Worm (Caenorhabditis elegans) whole organism, young adult: ENCODE results near the gene alh-7.

ENCODE experiments used
- B0019.2 ChIP-seq: fragments of 200-800 bp; sonication (Bioruptor generic); conservative IDR thresholded peaks from 2 replicates; pipeline ENCODE4 v1.3.6; 2022; ENCODE audit warnings: missing genetic modification reagents, missing genetic modification characterization, missing compliant biosample characterization
- B0336.3 ChIP-seq: fragments of 200-800 bp; sonication (Bioruptor generic); IDR thresholded peaks from 2 replicates; pipeline ENCODE4 v1.3.6; 2022; ENCODE audit warnings: missing genetic modification characterization, missing compliant biosample characterization
- F22D6.2 ChIP-seq: sonication (generic microtip); optimal IDR thresholded peaks from 2 replicates; lab custom pipeline; 2016; ENCODE audit warnings: mild to moderate bottlenecking, missing genetic modification characterization, missing compliant biosample characterization
- F33H1.4 ChIP-seq: fragments of 200-800 bp; sonication (Bioruptor generic); IDR thresholded peaks from 2 replicates; pipeline ENCODE4 v1.3.6; 2022; ENCODE audit warnings: missing genetic modification reagents, missing genetic modification characterization, missing compliant biosample characterization
- F37B4.10 ChIP-seq: fragments of 200-800 bp; sonication (Bioruptor generic); IDR thresholded peaks from 2 replicates; pipeline ENCODE4 v1.3.6; 2022; ENCODE audit warnings: missing genetic modification characterization, missing compliant biosample characterization
- F39B2.1 ChIP-seq: fragments of 200-800 bp; sonication (Bioruptor generic); IDR thresholded peaks from 2 replicates; pipeline ENCODE4 v1.3.6; 2022; ENCODE audit warnings: missing genetic modification reagents, missing genetic modification characterization, missing compliant biosample characterization
- F49E8.2 ChIP-seq: sonication (generic microtip); optimal IDR thresholded peaks from 3 replicates; lab custom pipeline; 2017; ENCODE audit warnings: missing genetic modification characterization, mild to moderate bottlenecking, missing compliant biosample characterization, antibody characterized with exemption, moderate library complexity; ENCODE audit not compliant: insufficient read depth
- F52B5.7 ChIP-seq: sonication (generic microtip); optimal IDR thresholded peaks from 2 replicates; lab custom pipeline; 2016; ENCODE audit warnings: mild to moderate bottlenecking, missing genetic modification characterization, missing compliant biosample characterization
- F57C9.4 ChIP-seq: sonication (generic microtip); optimal IDR thresholded peaks from 2 replicates; lab custom pipeline; 2017; ENCODE audit warnings: mild to moderate bottlenecking, missing genetic modification characterization, missing compliant biosample characterization
- T26A5.8 ChIP-seq: sonication (generic microtip); optimal IDR thresholded peaks from 2 replicates; lab custom pipeline; 2016; ENCODE audit warnings: missing genetic modification characterization, missing compliant biosample characterization
- Y53G8AR.9 ChIP-seq: fragments of 200-800 bp; sonication (Bioruptor generic); conservative IDR thresholded peaks from 2 replicates; pipeline ENCODE4 v1.3.6; 2022; ENCODE audit warnings: missing genetic modification reagents, missing genetic modification characterization, missing compliant biosample characterization
- Y79H2A.3 ChIP-seq: fragments of 200-800 bp; sonication (Bioruptor generic); conservative IDR thresholded peaks from 2 replicates; pipeline ENCODE4 v1.3.6; 2022; ENCODE audit warnings: missing genetic modification reagents, missing genetic modification characterization, missing compliant biosample characterization
- Y95B8A.8 ChIP-seq: fragments of 200-800 bp; sonication (Bioruptor generic); IDR thresholded peaks from 2 replicates; pipeline ENCODE4 v1.3.6; 2022; ENCODE audit warnings: missing genetic modification reagents, missing genetic modification characterization, missing compliant biosample characterization
- ama-1 ChIP-seq, 3 experiments: fragments of 150-350 bp in 1 of 3; sonication (generic microtip) in 2 of 3; optimal IDR thresholded peaks; 2 replicates each; lab custom pipeline; 2014 to 2018; ENCODE audit warnings: missing biosample characterization in 2 of 3, missing genetic modification characterization in 2 of 3, missing genetic modification reagents in 2 of 3
- attf-6 ChIP-seq: fragments of 200-800 bp; sonication (Bioruptor generic); IDR thresholded peaks from 2 replicates; pipeline ENCODE4 v1.3.6; 2022; ENCODE audit warnings: missing genetic modification reagents, missing genetic modification characterization, missing compliant biosample characterization
- bed-1 ChIP-seq: fragments of 200-800 bp; sonication (Bioruptor generic); IDR thresholded peaks from 2 replicates; pipeline ENCODE4 v1.3.6; 2022; ENCODE audit warnings: missing genetic modification reagents, missing genetic modification characterization, missing compliant biosample characterization
- ccch-3 ChIP-seq: fragments of 200-800 bp; sonication (Bioruptor generic); optimal IDR thresholded peaks from 2 replicates; lab custom pipeline; 2018; ENCODE audit warnings: mild to moderate bottlenecking, missing genetic modification characterization, missing compliant biosample characterization
- ceh-27 ChIP-seq: fragments of 200-800 bp; sonication (Bioruptor generic); optimal IDR thresholded peaks from 2 replicates; lab custom pipeline; 2018; ENCODE audit warnings: mild to moderate bottlenecking, missing genetic modification characterization, moderate library complexity, missing compliant biosample characterization
- ceh-40 ChIP-seq: fragments of 200-800 bp; sonication (Bioruptor generic); IDR thresholded peaks from 2 replicates; pipeline ENCODE4 v1.3.6; 2022; ENCODE audit warnings: missing genetic modification characterization, missing compliant biosample characterization
- dpl-1 ChIP-seq: fragments of 150-350 bp; optimal IDR thresholded peaks from 2 replicates; lab custom pipeline; 2014; ENCODE audit warnings: missing biosample characterization, missing genetic modification reagents, missing genetic modification characterization
- egl-18 ChIP-seq: fragments of 200-800 bp; sonication (Bioruptor generic); IDR thresholded peaks from 2 replicates; pipeline ENCODE4 v1.3.6; 2022; ENCODE audit warnings: missing genetic modification reagents, missing genetic modification characterization, missing compliant biosample characterization
- gei-17 ChIP-seq: fragments of 200-800 bp; sonication (Bioruptor generic); optimal IDR thresholded peaks from 2 replicates; lab custom pipeline; 2018; ENCODE audit warnings: mild to moderate bottlenecking, missing genetic modification characterization, missing compliant biosample characterization
- hlh-26 ChIP-seq: fragments of 200-800 bp; sonication (Bioruptor generic); conservative IDR thresholded peaks from 2 replicates; pipeline ENCODE4 v1.3.6; 2022; ENCODE audit warnings: missing genetic modification reagents, missing genetic modification characterization, missing compliant biosample characterization
- hmg-1.2 ChIP-seq: fragments of 200-800 bp; sonication (Bioruptor generic); IDR thresholded peaks from 2 replicates; pipeline ENCODE4 v1.3.6; 2022; ENCODE audit warnings: missing genetic modification reagents, missing genetic modification characterization, missing compliant biosample characterization
- hmg-20 ChIP-seq: fragments of 200-800 bp; sonication (Bioruptor generic); IDR thresholded peaks from 2 replicates; pipeline ENCODE4 v1.3.6; 2022; ENCODE audit warnings: missing genetic modification reagents, missing genetic modification characterization, missing compliant biosample characterization
- hrde-1 ChIP-seq: sonication (generic microtip); optimal IDR thresholded peaks from 2 replicates; lab custom pipeline; 2016; ENCODE audit warnings: missing genetic modification characterization, mild to moderate bottlenecking, missing compliant biosample characterization, moderate library complexity, missing genotype, missing genetic modification reagents, borderline replicate concordance
- hsf-1 ChIP-seq: fragments of 200-800 bp; sonication (Bioruptor generic); IDR thresholded peaks from 2 replicates; pipeline ENCODE4 v1.3.6; 2022; ENCODE audit warnings: missing genetic modification reagents, missing genetic modification characterization, missing compliant biosample characterization
- let-526 ChIP-seq: fragments of 200-800 bp; sonication (Bioruptor generic); IDR thresholded peaks from 2 replicates; pipeline ENCODE4 v1.3.6; 2022; ENCODE audit warnings: missing genetic modification reagents, missing genetic modification characterization, missing compliant biosample characterization
- let-607 ChIP-seq, 2 experiments: fragments of 200-800 bp in 1 of 2; sonication (Bioruptor generic) in 1 of 2; sonication (generic microtip) in 1 of 2; optimal IDR thresholded peaks; 2 replicates each; lab custom pipeline; 2016 to 2018; ENCODE audit warnings: mild to moderate bottlenecking in 2 of 2, missing compliant biosample characterization in 2 of 2, missing genetic modification characterization in 2 of 2, moderate library complexity in 2 of 2, missing genotype in 1 of 2
- lin-26 ChIP-seq: fragments of 200-800 bp; sonication (Bioruptor generic); IDR thresholded peaks from 2 replicates; pipeline ENCODE4 v1.3.6; 2022; ENCODE audit warnings: missing genetic modification reagents, missing genetic modification characterization, missing compliant biosample characterization
- madf-10 ChIP-seq: sonication (generic microtip); optimal IDR thresholded peaks from 2 replicates; lab custom pipeline; 2016; ENCODE audit warnings: mild to moderate bottlenecking, missing genetic modification characterization, missing compliant biosample characterization
- madf-3 ChIP-seq: fragments of 200-800 bp; sonication (Bioruptor generic); IDR thresholded peaks from 2 replicates; pipeline ENCODE4 v1.3.6; 2022; ENCODE audit warnings: missing genetic modification reagents, missing genetic modification characterization, missing compliant biosample characterization
- madf-6 ChIP-seq: fragments of 200-800 bp; sonication (Bioruptor generic); IDR thresholded peaks from 2 replicates; pipeline ENCODE4 v1.3.6; 2022; ENCODE audit warnings: missing genetic modification reagents, missing genetic modification characterization, missing compliant biosample characterization
- mel-28 ChIP-seq: sonication (generic microtip); optimal IDR thresholded peaks from 2 replicates; lab custom pipeline; 2016; ENCODE audit warnings: borderline replicate concordance, mild to moderate bottlenecking, missing genetic modification characterization, missing compliant biosample characterization
- nfya-2 ChIP-seq: fragments of 200-800 bp; sonication (Bioruptor generic); IDR thresholded peaks from 2 replicates; pipeline ENCODE4 v1.3.6; 2022; ENCODE audit warnings: missing genetic modification reagents, missing genetic modification characterization, missing compliant biosample characterization
- nhr-120 ChIP-seq: fragments of 200-800 bp; sonication (Bioruptor generic); IDR thresholded peaks from 2 replicates; pipeline ENCODE4 v1.3.6; 2022; ENCODE audit warnings: missing genetic modification characterization, missing compliant biosample characterization
- rcor-1 ChIP-seq: fragments of 200-800 bp; sonication (Bioruptor generic); IDR thresholded peaks from 2 replicates; pipeline ENCODE4 v1.3.6; 2022; ENCODE audit warnings: missing genetic modification reagents, missing genetic modification characterization, missing compliant biosample characterization
- sdz-38 ChIP-seq: sonication (generic microtip); optimal IDR thresholded peaks from 2 replicates; lab custom pipeline; 2016; ENCODE audit warnings: missing genotype, missing genetic modification characterization, missing compliant biosample characterization
- snpc-1.1 ChIP-seq: sonication (generic microtip); optimal IDR thresholded peaks from 2 replicates; lab custom pipeline; 2017; ENCODE audit warnings: missing genetic modification characterization, mild to moderate bottlenecking, missing compliant biosample characterization, antibody characterized with exemption, moderate library complexity, missing genotype, missing genetic modification reagents; ENCODE audit not compliant: insufficient read depth
- somi-1 ChIP-seq: fragments of 200-800 bp; sonication (Bioruptor generic); optimal IDR thresholded peaks from 2 replicates; lab custom pipeline; 2018; ENCODE audit warnings: mild to moderate bottlenecking, missing genetic modification characterization, missing compliant biosample characterization
- tbx-9 ChIP-seq: sonication (generic microtip); optimal IDR thresholded peaks from 2 replicates; lab custom pipeline; 2016; ENCODE audit warnings: borderline replicate concordance, missing genetic modification characterization, inconsistent platforms, missing compliant biosample characterization
- tlf-1 ChIP-seq: fragments of 200-800 bp; sonication (Bioruptor generic); optimal IDR thresholded peaks from 2 replicates; lab custom pipeline; 2018; ENCODE audit warnings: mild to moderate bottlenecking, missing genetic modification characterization, missing compliant biosample characterization
- unc-62 ChIP-seq: fragments of 150-350 bp; optimal IDR thresholded peaks from 2 replicates; lab custom pipeline; 2014; ENCODE audit warnings: missing biosample characterization, missing genetic modification reagents, missing genetic modification characterization
- xnd-1 ChIP-seq: sonication (generic microtip); optimal IDR thresholded peaks from 2 replicates; lab custom pipeline; 2016; ENCODE audit warnings: missing genotype, missing genetic modification reagents, missing genetic modification characterization, missing compliant biosample characterization
- zim-3 ChIP-seq: sonication (generic microtip); optimal IDR thresholded peaks from 2 replicates; lab custom pipeline; 2017; ENCODE audit warnings: mild to moderate bottlenecking, missing genetic modification characterization, moderate library complexity, missing compliant biosample characterization
- ztf-18 ChIP-seq: sonication (generic microtip); optimal IDR thresholded peaks from 2 replicates; lab custom pipeline; 2016; ENCODE audit warnings: missing genotype, mild to moderate bottlenecking, missing genetic modification characterization, missing compliant biosample characterization
- ztf-22 ChIP-seq: fragments of 200-800 bp; sonication (Bioruptor generic); optimal IDR thresholded peaks from 2 replicates; lab custom pipeline; 2018; ENCODE audit warnings: mild to moderate bottlenecking, missing genetic modification characterization, moderate library complexity, missing compliant biosample characterization
- ztf-25 ChIP-seq: fragments of 200-800 bp; sonication (Bioruptor generic); IDR thresholded peaks from 2 replicates; pipeline ENCODE4 v1.3.6; 2022; ENCODE audit warnings: missing genetic modification reagents, missing genetic modification characterization, missing compliant biosample characterization
- ztf-3 ChIP-seq: fragments of 200-800 bp; sonication (Bioruptor generic); optimal IDR thresholded peaks from 2 replicates; lab custom pipeline; 2018; ENCODE audit warnings: mild to moderate bottlenecking, missing genetic modification characterization, missing compliant biosample characterization

Gene alh-7

DNA sequence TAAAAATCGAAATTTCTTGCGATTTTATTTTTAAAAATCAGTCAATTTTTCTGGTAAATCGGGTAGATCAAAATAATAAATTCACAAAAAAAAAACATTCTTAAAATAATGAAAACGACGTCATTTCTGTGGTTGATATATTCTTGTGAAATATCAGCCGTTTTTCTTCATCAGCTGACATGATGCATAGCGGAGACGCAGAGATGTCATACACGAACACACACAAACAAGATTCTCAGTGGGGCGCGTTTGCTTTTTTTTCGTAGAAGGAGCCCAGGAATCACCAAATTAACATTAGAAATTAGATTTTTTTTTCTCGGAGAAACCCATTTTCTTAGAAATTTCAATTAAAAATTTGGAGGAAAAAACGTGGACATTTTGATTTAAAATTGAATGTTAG, 43.9 kb downstream of the alh-7 start:
- no peak for TF ChIP-seq attf-6
- no peak for TF ChIP-seq F52B5.7
- no peak for TF ChIP-seq tbx-9 (tag; lab: Kevin White, UChicago)
- TF ChIP-seq ztf-25, result no peak
- TF ChIP-seq rcor-1, result no peak
- no peak for TF ChIP-seq lin-26 (GFP tag; lab: Robert Waterston, UW)
- TF ChIP-seq hlh-26 (GFP tag; lab: Robert Waterston, UW), result no peak
- TF ChIP-seq F33H1.4 (GFP tag; lab: Robert Waterston, UW), result no peak
- TF ChIP-seq hmg-20 (GFP tag; lab: Robert Waterston, UW), result no peak
- TF ChIP-seq F37B4.10, result no peak
- TF ChIP-seq madf-6 (GFP tag; lab: Robert Waterston, UW), result no peak
- no peak for TF ChIP-seq F39B2.1 (GFP tag; lab: Robert Waterston, UW)
- no peak for TF ChIP-seq snpc-1.1 (tag; lab: Kevin White, UChicago)
- TF ChIP-seq Y79H2A.3 (GFP tag; lab: Robert Waterston, UW), result no peak
- TF ChIP-seq F49E8.2 (tag; lab: Kevin White, UChicago), result no peak
- TF ChIP-seq egl-18, result no peak
- TF ChIP-seq tlf-1 (GFP tag; lab: Kevin White, UChicago), result no peak
- 0 out of 2 replicates have a peak, but pooled peaks have one; percentile 18 for TF ChIP-seq B0336.3 (GFP tag; lab: Robert Waterston, UW)
- TF ChIP-seq T26A5.8 (tag; lab: Kevin White, UChicago), result no peak
- TF ChIP-seq madf-3, result no peak
- TF ChIP-seq ceh-27 (GFP tag; lab: Kevin White, UChicago), result peak; percentile 32
- TF ChIP-seq let-607 (tag; optimal IDR thresholded peaks at IDR 0.05; lab: Kevin White, UChicago), result peak in 1 of 2 experiments; percentile 16
- no peak for TF ChIP-seq F22D6.2 (tag; lab: Kevin White, UChicago)
- TF ChIP-seq mel-28 (tag; lab: Kevin White, UChicago), result no peak
- peak; percentile 16 for TF ChIP-seq somi-1 (GFP tag; lab: Kevin White, UChicago)
- TF ChIP-seq unc-62 (GFP tag; lab: Kevin White, UChicago), result no peak
- no peak for TF ChIP-seq ztf-22 (GFP tag; lab: Kevin White, UChicago)
- TF ChIP-seq Y53G8AR.9 (GFP tag; lab: Robert Waterston, UW), result no peak
- no peak for TF ChIP-seq B0019.2 (GFP tag; lab: Robert Waterston, UW)
- peak; percentile 65 for TF ChIP-seq hmg-1.2 (GFP tag; lab: Robert Waterston, UW)
- peak; percentile 23 for TF ChIP-seq madf-10 (tag; lab: Kevin White, UChicago)
- TF ChIP-seq zim-3, result no peak
- TF ChIP-seq sdz-38 (tag; lab: Kevin White, UChicago), result no peak
- TF ChIP-seq nhr-120, result no peak
- TF ChIP-seq ama-1 (optimal IDR thresholded peaks at IDR 0.05; lab: Kevin White, UChicago), result no peak
- no peak for TF ChIP-seq ama-1 (GFP tag; optimal IDR thresholded peaks at IDR 0.05; lab: Kevin White, UChicago)
- no peak for TF ChIP-seq dpl-1 (GFP tag; lab: Kevin White, UChicago)
- no peak for TF ChIP-seq hrde-1
- no peak for TF ChIP-seq ztf-18
- TF ChIP-seq xnd-1, result no peak
- TF ChIP-seq nfya-2 (GFP tag; lab: Robert Waterston, UW), result no peak
- TF ChIP-seq ceh-40, result no peak
- no peak for TF ChIP-seq ztf-3
- TF ChIP-seq F57C9.4 (tag; lab: Kevin White, UChicago), result no peak
- TF ChIP-seq ccch-3 (GFP tag; lab: Kevin White, UChicago), result no peak
- no peak for TF ChIP-seq let-526 (GFP tag; lab: Robert Waterston, UW)
- TF ChIP-seq gei-17 (GFP tag; lab: Kevin White, UChicago), result no peak
- TF ChIP-seq hsf-1 (GFP tag; lab: Robert Waterston, UW), result no peak
- no peak for TF ChIP-seq bed-1 (GFP tag; lab: Robert Waterston, UW)
- TF ChIP-seq Y95B8A.8 (GFP tag; lab: Robert Waterston, UW), result no peak
